Fruit fly (Drosophila melanogaster) S2 (cell line): ENCODE measurements around the gene CG31200.

Experiments
- CG8478 ChIP-seq: fragments of >200 bp; optimal IDR thresholded peaks from 2 replicates; lab custom pipeline; 2018
- CTCF ChIP-seq, 2 experiments: fragments of >200 bp; optimal IDR thresholded peaks; 2 replicates each; lab custom pipeline; 2018

CG31200 gene

DNA sequence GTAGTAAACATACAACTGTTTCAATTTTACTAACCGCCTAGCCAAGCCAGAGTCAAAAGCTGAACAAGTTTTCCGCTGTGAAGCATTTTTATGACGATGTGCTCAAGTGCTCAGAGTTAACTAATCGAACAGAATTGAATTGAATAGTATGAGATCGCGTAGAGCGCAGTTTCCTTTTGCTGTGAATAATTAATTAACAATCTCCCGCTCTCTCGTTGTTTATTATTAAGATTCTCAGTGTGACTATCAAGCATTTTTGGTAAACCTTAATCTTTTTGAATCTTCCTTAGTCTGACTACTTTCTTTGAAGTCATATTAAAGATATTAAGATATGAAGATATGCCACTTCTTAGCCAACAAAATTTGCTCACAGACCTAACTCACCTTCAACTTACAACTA lies at the start of gene CG31200:
Gene CG31200 (minus strand): TSS at position 101 of the 400 bp plus-strand sequence.
- TF ChIP-seq CG8478 (lab: Kevin White, UChicago) (no peak), CTCF (optimal IDR thresholded peaks at IDR 0.05; lab: Kevin White, UChicago) (no peak)

DNA sequence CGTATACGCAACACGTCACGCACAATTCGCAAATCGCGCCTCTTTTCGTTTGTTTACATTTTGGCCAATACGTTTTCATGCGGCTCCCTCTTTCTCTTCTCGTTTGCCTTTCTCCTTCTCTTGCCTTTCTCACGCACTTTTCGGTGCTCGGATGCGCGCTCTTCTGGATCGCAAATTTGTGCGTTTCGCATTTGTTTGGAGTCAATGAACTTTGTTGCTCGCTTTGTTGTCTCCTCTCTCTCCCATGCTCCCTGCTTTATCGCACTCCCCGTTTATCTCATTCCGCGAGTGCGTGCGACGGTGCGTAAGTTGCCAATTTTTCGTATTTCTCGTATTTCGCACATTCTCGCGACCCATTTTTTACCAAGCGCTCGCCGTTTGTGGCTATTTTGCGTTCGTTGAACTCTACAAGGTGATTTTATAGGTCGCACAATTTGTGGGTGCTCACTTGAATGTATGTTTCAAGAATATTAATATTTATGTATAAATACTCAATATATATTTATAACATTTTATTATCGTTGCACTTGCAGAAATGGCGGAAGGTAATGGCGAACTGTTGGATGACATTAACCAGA lies 46.2 kb upstream of the CG31200 start:
- TF ChIP-seq CG8478 (lab: Kevin White, UChicago) (no peak), CTCF (optimal IDR thresholded peaks at IDR 0.05; lab: Kevin White, UChicago) (no peak)

DNA sequence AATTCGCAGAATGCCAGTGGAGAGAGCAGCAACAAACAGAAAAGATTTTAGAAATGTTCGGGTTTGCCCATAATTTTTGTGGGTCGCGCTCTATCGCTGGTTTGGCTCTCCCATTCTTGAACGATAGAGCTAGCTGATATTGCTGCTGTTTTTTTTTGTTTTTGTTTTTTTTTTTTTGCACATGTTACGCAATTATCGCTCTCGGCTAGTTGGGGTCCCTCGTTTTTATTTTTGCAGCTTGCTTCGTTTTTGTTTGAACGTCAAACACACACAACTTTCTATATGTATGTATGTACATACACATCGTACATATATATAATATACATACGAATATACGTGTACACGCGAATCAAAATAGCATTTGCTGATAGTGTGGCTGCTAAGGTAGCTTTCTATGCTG lies 45.3 kb upstream of the CG31200 start:
- no peak for TF ChIP-seq CG8478 (lab: Kevin White, UChicago)
- TF ChIP-seq CTCF (optimal IDR thresholded peaks at IDR 0.05; lab: Kevin White, UChicago): no peak

DNA sequence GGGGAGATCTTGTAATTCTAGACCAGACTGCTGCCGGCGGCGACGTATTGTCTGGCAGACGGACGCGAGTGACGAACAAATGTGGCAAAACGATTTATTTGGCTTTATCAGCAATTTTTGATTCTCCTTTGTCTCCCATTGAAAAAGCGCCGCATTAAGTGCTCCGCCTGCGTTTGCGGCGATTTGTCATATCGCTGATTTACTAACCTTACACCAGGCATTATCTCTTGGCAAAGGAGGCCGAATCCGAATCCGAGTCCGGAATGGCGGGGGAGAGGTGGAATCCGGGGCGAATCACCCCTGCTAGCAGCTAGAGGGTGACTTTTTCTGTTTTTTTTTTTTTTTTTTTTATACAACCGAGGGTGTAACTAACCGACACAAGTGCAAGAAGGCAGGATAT lies 43.4 kb upstream of the CG31200 start:
- TF ChIP-seq CTCF (optimal IDR thresholded peaks at IDR 0.05; lab: Kevin White, UChicago) (no peak), CG8478 (lab: Kevin White, UChicago) (no peak)

DNA sequence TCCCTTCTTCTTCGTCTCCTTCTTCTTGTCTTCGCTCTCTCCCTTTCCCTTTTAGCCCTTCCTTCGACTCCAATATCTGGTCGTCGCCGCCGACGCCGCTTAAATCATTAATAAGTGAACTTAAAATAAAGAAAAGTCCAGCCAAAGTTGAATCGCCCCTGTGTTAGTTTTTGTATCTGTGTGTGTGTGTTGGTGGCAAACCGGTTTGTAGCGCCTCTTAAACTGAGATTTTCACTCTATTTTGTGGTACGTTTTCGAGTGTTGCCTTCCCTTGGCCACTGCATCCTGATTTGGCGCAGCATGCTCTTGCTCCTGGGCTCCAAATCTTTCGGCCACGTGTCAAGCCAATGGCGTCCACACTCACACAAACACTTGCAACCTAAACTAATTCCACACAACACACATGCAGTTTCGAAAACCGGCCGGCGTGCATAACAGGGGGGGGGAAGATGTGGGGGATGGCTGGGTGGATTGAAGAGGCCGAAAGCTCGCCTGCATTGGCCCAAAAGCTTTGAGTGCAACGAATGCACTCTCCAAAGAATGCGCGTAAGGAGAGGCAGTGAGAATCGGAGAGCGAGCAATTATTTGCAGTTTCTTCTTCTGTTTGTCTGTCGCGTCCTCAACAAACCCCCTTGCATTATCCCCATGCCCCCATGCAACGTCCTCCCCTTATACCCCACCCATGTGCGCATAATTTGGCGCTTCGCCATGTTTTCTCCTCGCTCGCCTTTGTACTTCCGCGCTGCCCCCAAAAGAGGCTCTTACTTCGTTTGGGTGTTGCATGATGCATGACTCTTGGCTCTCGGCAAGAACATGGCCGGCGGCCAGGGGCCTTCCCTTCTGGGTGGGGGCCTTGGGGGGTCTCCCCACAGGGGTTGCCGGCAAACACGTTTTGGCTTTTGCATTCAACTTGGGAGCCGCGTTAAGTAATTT lies 39.6 kb upstream of the CG31200 start:
- TF ChIP-seq CTCF (optimal IDR thresholded peaks at IDR 0.05; lab: Kevin White, UChicago): no peak
- TF ChIP-seq CG8478 (lab: Kevin White, UChicago): no peak

DNA sequence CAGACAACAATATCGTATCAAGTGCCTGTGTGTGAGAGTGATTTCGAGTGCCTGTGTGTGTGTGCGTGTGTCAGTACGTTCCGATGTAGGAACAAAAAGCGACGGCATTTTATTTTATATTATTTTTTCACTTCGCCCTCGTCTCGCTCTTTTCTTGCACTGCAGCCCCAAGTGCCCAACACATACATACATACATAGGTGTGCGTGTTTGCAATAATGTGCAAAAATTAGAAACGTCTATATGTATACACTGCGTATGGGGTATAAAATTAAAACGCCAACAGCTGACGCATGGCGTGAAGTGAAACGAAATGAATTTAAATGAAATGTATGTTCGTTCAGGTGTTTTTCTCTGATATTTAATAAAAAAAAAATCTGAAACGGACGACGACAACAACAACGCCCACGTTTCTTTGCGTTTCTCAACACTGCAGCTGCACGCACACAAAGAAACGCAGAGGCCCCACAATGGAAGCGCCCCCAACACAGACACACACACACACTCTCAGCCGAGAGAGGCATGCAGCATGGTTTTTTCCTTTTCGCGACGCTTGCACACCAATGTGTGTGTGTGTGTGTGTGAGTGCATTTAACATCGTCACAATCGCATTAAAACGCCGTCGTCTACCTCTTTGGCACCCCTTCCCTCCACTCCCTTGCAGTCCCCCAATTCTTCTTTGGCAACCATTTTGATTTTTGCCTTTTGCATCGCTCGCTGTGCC lies 38.7 kb upstream of the CG31200 start:
- TF ChIP-seq CTCF (optimal IDR thresholded peaks at IDR 0.05; lab: Kevin White, UChicago) (no peak), CG8478 (lab: Kevin White, UChicago) (no peak)

DNA sequence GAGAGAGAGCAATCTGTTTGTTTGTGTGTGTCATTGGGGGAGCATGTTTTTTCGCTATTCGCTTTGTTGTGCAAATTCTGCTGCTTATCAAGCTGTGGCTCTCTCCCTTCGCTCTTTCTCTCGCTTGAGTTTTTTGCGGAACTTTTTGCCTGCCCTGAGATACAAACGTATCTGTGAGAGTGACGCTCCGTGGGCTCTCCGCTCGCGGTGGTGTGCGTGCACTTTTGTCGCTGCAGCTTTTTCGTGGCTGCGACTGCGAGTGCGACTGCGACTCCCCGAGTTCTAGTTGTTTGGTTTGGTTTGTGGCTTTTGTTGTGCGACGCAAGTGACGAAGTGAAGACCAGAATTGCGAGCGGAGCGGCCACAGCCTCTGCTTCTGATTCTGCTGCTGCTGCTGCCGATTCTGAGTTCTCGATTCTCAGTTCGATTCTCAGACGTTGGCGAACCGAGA lies 37.5 kb upstream of the CG31200 start:
- TF ChIP-seq CG8478 (lab: Kevin White, UChicago) (no peak), CTCF (optimal IDR thresholded peaks at IDR 0.05; lab: Kevin White, UChicago) (no peak)

DNA sequence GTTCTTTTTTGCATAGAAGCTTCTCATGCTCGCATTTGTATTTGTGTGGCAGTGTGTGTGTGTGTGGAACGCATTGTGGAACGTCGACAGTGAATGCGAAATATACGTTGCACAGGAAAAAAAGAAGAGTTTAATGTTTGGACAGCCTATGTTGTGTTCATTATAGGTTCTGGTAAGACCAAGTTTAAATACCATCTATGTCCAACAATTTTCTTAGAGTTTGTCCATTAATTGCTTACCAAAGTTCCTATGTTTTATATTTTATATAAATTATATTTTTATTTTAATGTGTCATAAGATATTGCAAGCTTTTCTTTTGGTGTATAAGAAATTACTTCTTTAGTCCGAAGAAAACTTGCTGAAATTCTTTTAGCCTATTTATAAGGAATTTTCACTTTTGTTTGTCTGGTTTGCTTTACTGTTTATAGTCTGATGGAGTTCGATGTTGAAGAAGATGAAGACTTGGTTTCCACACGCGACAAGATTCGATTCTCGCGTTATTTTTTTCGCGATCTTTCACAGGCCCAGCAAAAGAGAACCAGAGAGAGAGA lies 37.0 kb upstream of the CG31200 start:
- TF ChIP-seq CG8478 (lab: Kevin White, UChicago): no peak
- TF ChIP-seq CTCF (optimal IDR thresholded peaks at IDR 0.05; lab: Kevin White, UChicago): no peak

DNA sequence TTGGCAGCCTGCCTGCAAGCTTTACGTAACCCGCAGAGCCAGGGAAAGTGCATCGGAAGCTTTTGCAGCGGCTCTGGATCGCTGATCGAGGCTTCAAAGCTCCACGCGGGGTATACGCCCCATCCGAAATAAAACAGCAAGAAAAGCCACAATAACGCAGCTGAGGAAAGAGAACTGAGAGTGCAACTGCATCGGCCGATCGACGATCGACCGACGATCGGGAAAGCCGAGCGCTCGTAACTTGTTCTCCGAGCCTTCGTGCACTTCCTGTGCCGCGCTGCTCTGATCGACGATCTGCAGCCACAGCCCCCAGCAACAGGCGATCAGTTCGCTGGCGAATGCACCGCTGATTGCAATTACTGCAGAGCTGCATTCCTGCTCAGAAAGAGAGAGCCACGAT lies 34.8 kb upstream of the CG31200 start:
- TF ChIP-seq CG8478 (lab: Kevin White, UChicago) (no peak), CTCF (optimal IDR thresholded peaks at IDR 0.05; lab: Kevin White, UChicago) (no peak)

DNA sequence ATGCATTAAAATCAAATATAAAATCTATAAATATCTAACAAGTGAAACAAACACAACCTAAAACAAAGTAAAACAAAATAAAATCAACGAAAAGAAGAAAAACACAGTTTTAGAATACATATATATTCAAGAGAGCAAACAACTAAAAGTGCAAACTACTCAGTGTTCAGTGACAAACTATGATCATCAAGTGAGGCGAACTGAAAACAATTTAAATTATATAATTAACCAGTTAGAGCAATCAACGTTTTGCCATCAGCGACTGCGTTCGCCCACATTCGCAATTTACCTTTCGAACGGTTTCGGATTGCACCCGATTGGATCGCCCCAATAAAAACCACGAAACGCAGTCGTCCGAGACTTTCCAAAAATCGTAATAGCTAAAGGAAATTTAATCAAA lies 34.4 kb upstream of the CG31200 start:
- TF ChIP-seq CTCF (optimal IDR thresholded peaks at IDR 0.05; lab: Kevin White, UChicago): no peak
- TF ChIP-seq CG8478 (lab: Kevin White, UChicago): no peak

DNA sequence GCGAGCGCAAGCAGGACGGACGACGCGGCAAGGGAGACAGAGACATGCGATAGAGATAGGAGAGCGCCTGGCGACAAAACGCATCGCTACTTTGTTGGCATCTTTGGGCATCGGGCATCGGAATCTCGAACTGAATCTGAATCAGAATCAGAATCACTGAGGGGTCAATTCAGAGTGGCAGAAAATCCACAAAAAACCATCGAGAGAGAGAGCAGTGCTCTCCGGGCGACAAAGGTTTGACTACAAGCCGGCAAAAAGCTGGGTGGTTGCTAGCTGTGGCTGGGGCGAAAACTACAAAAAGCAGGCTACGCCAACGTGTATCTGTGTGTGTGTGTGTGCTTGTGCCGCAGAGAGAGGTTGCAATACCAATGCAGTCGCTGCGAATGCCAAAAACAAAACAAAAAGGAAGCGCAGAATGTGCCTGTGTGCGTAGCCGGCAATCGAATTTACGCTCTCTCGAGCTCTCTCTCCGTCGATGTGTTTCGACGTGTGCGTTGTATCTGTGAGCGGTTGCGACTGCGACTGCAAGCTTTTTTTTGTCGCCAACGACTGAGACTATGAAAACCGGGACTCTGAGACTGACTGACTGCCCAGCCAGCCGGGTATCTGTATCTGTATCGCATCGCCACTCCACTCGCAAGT lies 33.3 kb upstream of the CG31200 start:
- TF ChIP-seq CG8478 (lab: Kevin White, UChicago): no peak
- TF ChIP-seq CTCF (optimal IDR thresholded peaks at IDR 0.05; lab: Kevin White, UChicago): no peak

DNA sequence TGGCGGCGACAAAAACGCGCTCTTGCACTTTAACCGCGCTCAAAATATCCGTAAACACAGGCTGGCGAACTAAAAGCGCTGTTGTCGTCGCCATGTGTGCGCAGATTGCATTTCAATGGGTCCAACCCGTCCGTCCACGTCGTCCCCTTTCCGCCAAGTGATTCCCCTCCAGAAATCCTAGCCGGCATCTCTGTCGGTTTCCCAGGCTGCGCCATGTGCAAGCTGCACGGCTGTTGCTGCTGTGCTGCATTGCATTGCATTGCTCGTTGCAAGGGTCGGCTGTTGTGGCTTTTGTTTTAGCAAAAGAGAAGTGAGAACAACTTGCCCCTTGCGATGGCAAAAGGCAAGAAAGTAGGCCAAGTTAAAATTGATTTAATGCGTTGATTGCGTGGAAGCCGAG lies 29.0 kb upstream of the CG31200 start:
- TF ChIP-seq CTCF (optimal IDR thresholded peaks at IDR 0.05; lab: Kevin White, UChicago) (no peak), CG8478 (lab: Kevin White, UChicago) (no peak)

DNA sequence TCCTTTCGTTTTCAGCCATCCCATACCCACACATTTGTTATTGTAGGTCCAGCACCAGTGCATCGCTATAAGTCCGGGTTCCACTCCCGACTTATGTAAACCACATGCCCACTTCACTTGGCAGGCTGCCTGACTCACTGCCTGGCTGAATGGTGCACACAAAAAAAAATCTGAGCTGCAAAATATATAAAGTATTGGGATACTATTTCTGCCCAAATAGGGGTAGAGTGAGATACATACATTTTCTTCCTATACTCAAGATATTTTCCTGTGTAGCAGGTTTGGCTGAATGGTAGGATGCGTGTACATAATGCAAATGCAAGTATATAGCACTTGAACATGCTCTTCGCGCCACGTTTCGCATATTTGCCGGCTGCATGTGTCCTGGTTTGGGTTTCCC lies 28.0 kb upstream of the CG31200 start:
- TF ChIP-seq CG8478 (lab: Kevin White, UChicago) (no peak), CTCF (optimal IDR thresholded peaks at IDR 0.05; lab: Kevin White, UChicago) (no peak)

DNA sequence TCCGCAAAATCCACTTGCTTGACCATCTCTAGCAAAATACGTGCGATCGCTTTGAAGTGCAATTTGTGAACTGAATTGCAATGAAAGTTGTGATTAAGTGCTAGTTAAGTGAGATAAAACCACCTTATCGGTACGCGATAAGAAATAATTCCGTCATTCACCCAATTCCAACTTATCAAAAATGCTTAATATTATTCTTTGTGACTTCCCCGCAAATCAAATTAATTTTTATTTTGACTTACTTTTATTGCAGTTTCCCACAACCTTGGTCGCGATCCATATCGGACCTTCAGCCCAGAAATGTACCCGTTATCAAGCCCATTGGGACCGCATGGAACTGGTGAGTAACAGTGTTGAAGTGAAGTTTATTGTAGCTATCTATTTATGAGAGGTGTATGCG lies 27.4 kb upstream of the CG31200 start, which contains the start of gene Takl1:
Gene Takl1 (minus strand): TSS at position 59 of the 400 bp plus-strand sequence.
- no peak for TF ChIP-seq CTCF (optimal IDR thresholded peaks at IDR 0.05; lab: Kevin White, UChicago)
- TF ChIP-seq CG8478 (lab: Kevin White, UChicago): no peak
